Fruit fly (Drosophila melanogaster) whole organism: ENCODE data around the gene capt.

Source experiments
- CG8478 ChIP-seq: fragments of >200 bp; optimal IDR thresholded peaks from 2 replicates; lab custom pipeline; 2018; ENCODE audit warnings: inconsistent platforms
- EcR ChIP-seq, 2 experiments: fragments of >200 bp; optimal IDR thresholded peaks; 2 replicates each; lab custom pipeline; 2017; ENCODE audit warnings: missing biosample characterization in 2 of 2, missing genetic modification characterization in 2 of 2, missing genetic modification reagents in 2 of 2
- usp ChIP-seq: fragments of >200 bp; optimal IDR thresholded peaks from 2 replicates; lab custom pipeline; 2017; ENCODE audit warnings: missing biosample characterization, missing genetic modification characterization, mixed read lengths

DNA sequence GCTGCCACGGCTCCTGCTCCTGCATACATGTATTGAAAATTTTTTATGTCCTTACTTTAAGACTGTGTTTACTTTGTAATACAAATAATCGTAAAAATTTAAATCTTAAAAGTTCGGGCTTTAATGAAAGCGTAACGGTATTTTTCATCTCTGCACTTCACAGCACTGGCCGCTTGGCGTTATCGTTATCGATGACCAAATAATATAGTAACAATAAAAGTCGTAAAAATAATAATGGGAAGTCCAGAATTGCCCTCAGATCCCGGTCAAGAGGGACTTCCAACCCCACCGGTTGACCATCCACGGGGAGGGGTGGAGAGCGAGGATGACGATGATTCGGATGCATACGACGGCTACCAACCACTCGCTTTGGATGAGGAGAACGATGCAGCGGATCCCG lies 8.3 kb upstream of the capt start, which contains the start of gene CG14341:
- TF ChIP-seq CG8478 (lab: Kevin White, UChicago) (no peak), usp (GFP tag; lab: Kevin White, UChicago) (no peak), EcR (GFP tag; optimal IDR thresholded peaks at IDR 0.05; lab: Kevin White, UChicago) (no peak)
